Worm (Caenorhabditis elegans) whole organism, young adult: Measurements from ENCODE around the gene cyp-25A4.

Experiments
- B0019.2 ChIP-seq: fragments of 200-800 bp; sonication (Bioruptor generic); conservative IDR thresholded peaks from 2 replicates; pipeline ENCODE4 v1.3.6; 2022; ENCODE audit warnings: missing genetic modification reagents, missing genetic modification characterization, missing compliant biosample characterization
- C17E4.6 ChIP-seq: fragments of 200-800 bp; sonication (Bioruptor generic); IDR thresholded peaks from 2 replicates; pipeline ENCODE4 v1.3.6; 2022; ENCODE audit warnings: missing genetic modification reagents, missing genetic modification characterization, missing compliant biosample characterization
- D2030.7 ChIP-seq: fragments of 200-800 bp; sonication (Bioruptor generic); IDR thresholded peaks from 2 replicates; pipeline ENCODE4 v1.3.6; 2022; ENCODE audit warnings: missing genetic modification reagents, missing genetic modification characterization, missing compliant biosample characterization
- F39B2.1 ChIP-seq: fragments of 200-800 bp; sonication (Bioruptor generic); IDR thresholded peaks from 2 replicates; pipeline ENCODE4 v1.3.6; 2022; ENCODE audit warnings: missing genetic modification reagents, missing genetic modification characterization, missing compliant biosample characterization
- F52B5.7 ChIP-seq: sonication (generic microtip); optimal IDR thresholded peaks from 2 replicates; lab custom pipeline; 2016; ENCODE audit warnings: mild to moderate bottlenecking, missing genetic modification characterization, missing compliant biosample characterization
- F55B11.4 ChIP-seq: sonication (generic microtip); optimal IDR thresholded peaks from 2 replicates; lab custom pipeline; 2016; ENCODE audit warnings: missing compliant biosample characterization, missing genetic modification characterization, borderline replicate concordance; ENCODE audit not compliant: insufficient read depth
- F57C9.4 ChIP-seq: sonication (generic microtip); optimal IDR thresholded peaks from 2 replicates; lab custom pipeline; 2017; ENCODE audit warnings: mild to moderate bottlenecking, missing genetic modification characterization, missing compliant biosample characterization
- Y53F4B.3 ChIP-seq: fragments of 200-800 bp; sonication (Bioruptor generic); IDR thresholded peaks from 2 replicates; pipeline ENCODE4 v1.3.6; 2022; ENCODE audit warnings: missing genetic modification reagents, missing genetic modification characterization, missing compliant biosample characterization
- Y56A3A.18 ChIP-seq: fragments of 200-800 bp; sonication (Bioruptor generic); IDR thresholded peaks from 2 replicates; pipeline ENCODE4 v1.3.6; 2022; ENCODE audit warnings: missing genetic modification reagents, missing genetic modification characterization, missing compliant biosample characterization
- ZK185.1 ChIP-seq: sonication (generic microtip); optimal IDR thresholded peaks from 2 replicates; lab custom pipeline; 2016; ENCODE audit warnings: mild to moderate bottlenecking, missing genetic modification characterization, missing compliant biosample characterization; ENCODE audit not compliant: poor library complexity, severe bottlenecking
- ama-1 ChIP-seq, 3 experiments: fragments of 150-350 bp in 1 of 3; sonication (generic microtip) in 2 of 3; optimal IDR thresholded peaks; 2 replicates each; lab custom pipeline; 2014 to 2018; ENCODE audit warnings: missing biosample characterization in 2 of 3, missing genetic modification characterization in 2 of 3, missing genetic modification reagents in 2 of 3
- aptf-3 ChIP-seq: fragments of 200-800 bp; sonication (Bioruptor generic); IDR thresholded peaks from 2 replicates; pipeline ENCODE4 v1.3.6; 2022; ENCODE audit warnings: missing genetic modification characterization, missing compliant biosample characterization
- atf-7 ChIP-seq: sonication (generic microtip); optimal IDR thresholded peaks from 2 replicates; lab custom pipeline; 2017; ENCODE audit warnings: mild to moderate bottlenecking, missing genetic modification characterization, missing compliant biosample characterization
- attf-5 ChIP-seq: fragments of 200-800 bp; sonication (Bioruptor generic); optimal IDR thresholded peaks from 2 replicates; lab custom pipeline; 2018; ENCODE audit warnings: mild to moderate bottlenecking, missing genetic modification characterization, missing compliant biosample characterization
- ccch-3 ChIP-seq: fragments of 200-800 bp; sonication (Bioruptor generic); optimal IDR thresholded peaks from 2 replicates; lab custom pipeline; 2018; ENCODE audit warnings: mild to moderate bottlenecking, missing genetic modification characterization, missing compliant biosample characterization
- cebp-1 ChIP-seq, 2 experiments: fragments of 200-800 bp in 1 of 2; sonication (Bioruptor generic) in 1 of 2; sonication (generic microtip) in 1 of 2; IDR thresholded peaks in 1 of 2; optimal IDR thresholded peaks in 1 of 2; 2 replicates each; pipeline versions ENCODE4 v1.3.6 to Lab custom; 2017 to 2022; ENCODE audit warnings: missing compliant biosample characterization in 2 of 2, missing genetic modification characterization in 2 of 2, mild to moderate bottlenecking in 1 of 2, missing genetic modification reagents in 1 of 2, moderate library complexity in 1 of 2
- ceh-100 ChIP-seq: fragments of 200-800 bp; sonication (Bioruptor generic); IDR thresholded peaks from 2 replicates; pipeline ENCODE4 v1.3.6; 2022; ENCODE audit warnings: missing genetic modification reagents, missing genetic modification characterization, missing compliant biosample characterization
- ceh-27 ChIP-seq: fragments of 200-800 bp; sonication (Bioruptor generic); optimal IDR thresholded peaks from 2 replicates; lab custom pipeline; 2018; ENCODE audit warnings: mild to moderate bottlenecking, missing genetic modification characterization, moderate library complexity, missing compliant biosample characterization
- ceh-91 ChIP-seq: fragments of 200-800 bp; sonication (Bioruptor generic); IDR thresholded peaks from 2 replicates; pipeline ENCODE4 v1.3.6; 2022; ENCODE audit warnings: missing genetic modification reagents, missing genetic modification characterization, missing compliant biosample characterization
- die-1 ChIP-seq: sonication (generic microtip); optimal IDR thresholded peaks from 2 replicates; lab custom pipeline; 2016; ENCODE audit warnings: missing genotype, mild to moderate bottlenecking, missing genetic modification characterization, missing compliant biosample characterization
- dox-1 ChIP-seq: fragments of 200-800 bp; sonication (Bioruptor generic); IDR thresholded peaks from 2 replicates; pipeline ENCODE4 v1.3.6; 2022; ENCODE audit warnings: missing genetic modification reagents, missing genetic modification characterization, missing compliant biosample characterization
- egl-18 ChIP-seq: fragments of 200-800 bp; sonication (Bioruptor generic); IDR thresholded peaks from 2 replicates; pipeline ENCODE4 v1.3.6; 2022; ENCODE audit warnings: missing genetic modification reagents, missing genetic modification characterization, missing compliant biosample characterization
- egrh-3 ChIP-seq: fragments of 200-800 bp; sonication (Bioruptor generic); IDR thresholded peaks from 2 replicates; pipeline ENCODE4 v1.3.6; 2022; ENCODE audit warnings: missing genetic modification reagents, missing genetic modification characterization, missing compliant biosample characterization
- hlh-12 ChIP-seq: sonication (generic microtip); optimal IDR thresholded peaks from 2 replicates; lab custom pipeline; 2016; ENCODE audit warnings: missing genetic modification characterization, missing compliant biosample characterization
- hrde-1 ChIP-seq: sonication (generic microtip); optimal IDR thresholded peaks from 2 replicates; lab custom pipeline; 2016; ENCODE audit warnings: missing genetic modification characterization, mild to moderate bottlenecking, missing compliant biosample characterization, moderate library complexity, missing genotype, missing genetic modification reagents, borderline replicate concordance
- lin-54 ChIP-seq: fragments of 200-800 bp; sonication (Bioruptor generic); optimal IDR thresholded peaks from 2 replicates; lab custom pipeline; 2018; ENCODE audit warnings: mild to moderate bottlenecking, missing genetic modification characterization, missing compliant biosample characterization
- madf-6 ChIP-seq: fragments of 200-800 bp; sonication (Bioruptor generic); IDR thresholded peaks from 2 replicates; pipeline ENCODE4 v1.3.6; 2022; ENCODE audit warnings: missing genetic modification reagents, missing genetic modification characterization, missing compliant biosample characterization
- mxl-1 ChIP-seq: sonication (generic microtip); optimal IDR thresholded peaks from 2 replicates; lab custom pipeline; 2016; ENCODE audit warnings: missing genetic modification characterization, missing compliant biosample characterization
- nfya-1 ChIP-seq: sonication (generic microtip); optimal IDR thresholded peaks from 2 replicates; lab custom pipeline; 2017; ENCODE audit warnings: antibody characterized with exemption, missing compliant biosample characterization, missing genetic modification characterization, borderline replicate concordance; ENCODE audit not compliant: insufficient read depth
- nfya-2 ChIP-seq: fragments of 200-800 bp; sonication (Bioruptor generic); IDR thresholded peaks from 2 replicates; pipeline ENCODE4 v1.3.6; 2022; ENCODE audit warnings: missing genetic modification reagents, missing genetic modification characterization, missing compliant biosample characterization
- nhr-120 ChIP-seq: fragments of 200-800 bp; sonication (Bioruptor generic); IDR thresholded peaks from 2 replicates; pipeline ENCODE4 v1.3.6; 2022; ENCODE audit warnings: missing genetic modification characterization, missing compliant biosample characterization
- pha-4 ChIP-seq: fragments of 150-350 bp; sonication (generic microtip); optimal IDR thresholded peaks from 2 replicates; lab custom pipeline; 2014; ENCODE audit warnings: missing biosample characterization, missing genetic modification reagents, missing genetic modification characterization
- repo-1 ChIP-seq: sonication (generic microtip); optimal IDR thresholded peaks from 2 replicates; lab custom pipeline; 2017; ENCODE audit warnings: mild to moderate bottlenecking, missing genetic modification characterization, missing compliant biosample characterization
- rpc-1 ChIP-seq, 2 experiments: fragments of 150-350 bp in 1 of 2; sonication (generic microtip) in 1 of 2; optimal IDR thresholded peaks; 2 replicates each; lab custom pipeline; 2014 to 2018; ENCODE audit warnings: missing biosample characterization in 1 of 2, missing genetic modification characterization in 1 of 2, missing genetic modification reagents in 1 of 2, missing genotype in 1 of 2
- sdz-38 ChIP-seq: sonication (generic microtip); optimal IDR thresholded peaks from 2 replicates; lab custom pipeline; 2016; ENCODE audit warnings: missing genotype, missing genetic modification characterization, missing compliant biosample characterization
- sea-2 ChIP-seq: fragments of 200-800 bp; sonication (Bioruptor generic); IDR thresholded peaks from 2 replicates; pipeline ENCODE4 v1.3.6; 2022; ENCODE audit warnings: missing genetic modification characterization, missing compliant biosample characterization
- snpc-1.3 ChIP-seq: sonication (generic microtip); optimal IDR thresholded peaks from 2 replicates; lab custom pipeline; 2017; ENCODE audit warnings: missing genetic modification characterization, mild to moderate bottlenecking, missing compliant biosample characterization, antibody characterized with exemption, moderate library complexity, missing genotype, missing genetic modification reagents; ENCODE audit not compliant: insufficient read depth
- snpc-4 ChIP-seq, 5 experiments: fragments of 150-350 bp in 1 of 5; sonication (generic microtip) in 4 of 5; optimal IDR thresholded peaks; 2 replicates each; lab custom pipeline; 2014 to 2018; ENCODE audit warnings: missing genetic modification characterization in 5 of 5, missing biosample characterization in 3 of 5, antibody characterized with exemption in 2 of 5, mild to moderate bottlenecking in 2 of 5, missing compliant biosample characterization in 2 of 5, missing genotype in 2 of 5, moderate library complexity in 2 of 5, missing genetic modification reagents in 1 of 5
- somi-1 ChIP-seq: fragments of 200-800 bp; sonication (Bioruptor generic); optimal IDR thresholded peaks from 2 replicates; lab custom pipeline; 2018; ENCODE audit warnings: mild to moderate bottlenecking, missing genetic modification characterization, missing compliant biosample characterization
- tlf-1 ChIP-seq: fragments of 200-800 bp; sonication (Bioruptor generic); optimal IDR thresholded peaks from 2 replicates; lab custom pipeline; 2018; ENCODE audit warnings: mild to moderate bottlenecking, missing genetic modification characterization, missing compliant biosample characterization
- unc-130 ChIP-seq: sonication (generic microtip); optimal IDR thresholded peaks from 2 replicates; lab custom pipeline; 2016; ENCODE audit warnings: missing genetic modification reagents, missing genetic modification characterization, missing compliant biosample characterization
- zfh-2 ChIP-seq: fragments of 200-800 bp; sonication (Bioruptor generic); conservative IDR thresholded peaks from 2 replicates; pipeline ENCODE4 v1.3.6; 2022; ENCODE audit warnings: missing genetic modification reagents, missing genetic modification characterization, missing compliant biosample characterization
- zim-3 ChIP-seq: sonication (generic microtip); optimal IDR thresholded peaks from 2 replicates; lab custom pipeline; 2017; ENCODE audit warnings: mild to moderate bottlenecking, missing genetic modification characterization, moderate library complexity, missing compliant biosample characterization
- ztf-28 ChIP-seq: fragments of 200-800 bp; sonication (Bioruptor generic); IDR thresholded peaks from 2 replicates; pipeline ENCODE4 v1.3.6; 2022; ENCODE audit warnings: missing genetic modification reagents, missing genetic modification characterization, missing compliant biosample characterization
- ztf-6 ChIP-seq: fragments of 200-800 bp; sonication (Bioruptor generic); IDR thresholded peaks from 2 replicates; pipeline ENCODE4 v1.3.6; 2022; ENCODE audit warnings: missing genetic modification reagents, missing genetic modification characterization, missing compliant biosample characterization

Gene cyp-25A4

DNA sequence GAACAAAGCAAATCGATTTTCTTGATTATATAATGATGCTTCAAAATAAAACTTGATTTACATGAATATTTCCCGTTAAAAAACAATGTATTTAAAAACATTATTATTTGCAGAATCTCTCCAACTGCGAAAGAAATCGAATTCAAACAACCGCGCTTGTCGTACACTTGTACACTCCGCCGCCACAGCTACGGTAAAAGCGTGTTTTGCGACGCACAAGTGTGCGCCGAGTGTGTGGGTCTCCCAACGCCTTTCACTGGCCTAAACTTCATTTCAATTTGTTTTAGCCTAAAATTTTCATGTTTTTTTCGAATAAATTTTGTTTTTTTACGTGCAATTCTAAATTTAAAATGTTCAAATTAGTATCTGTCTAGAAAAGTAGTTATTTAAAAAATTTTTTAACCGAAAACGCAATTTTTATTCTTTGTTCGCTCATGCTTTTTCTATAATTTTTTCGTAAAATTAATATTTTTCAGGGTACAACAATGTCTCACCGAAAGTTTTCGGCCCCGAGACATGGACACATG lies 15.6 kb upstream of the cyp-25A4 start, which contains the start of gene rpl-3 (continued):
- TF ChIP-seq ceh-100 (peak; percentile 95), zfh-2 (peak; percentile 98), ceh-27 (GFP tag; lab: Kevin White, UChicago) (peak; percentile 100), cebp-1 (GFP tag; IDR thresholded peaks at IDR 0.05; lab: Robert Waterston, UW) (peak; percentile 98), cebp-1 (tag; optimal IDR thresholded peaks at IDR 0.05; lab: Kevin White, UChicago) (peak; percentile 100), Y56A3A.18 (GFP tag; lab: Robert Waterston, UW) (peak; percentile 100), mxl-1 (peak; percentile 92), hrde-1 (peak; percentile 98), Y53F4B.3 (GFP tag; lab: Robert Waterston, UW) (peak; percentile 98), sdz-38 (tag; lab: Kevin White, UChicago) (no peak), unc-130 (GFP tag; lab: Kevin White, UChicago) (peak; percentile 98), repo-1 (tag; lab: Kevin White, UChicago) (peak; percentile 100), sea-2 (peak; percentile 98), ZK185.1 (tag; lab: Kevin White, UChicago) (peak; percentile 99), ama-1 (optimal IDR thresholded peaks at IDR 0.05; lab: Kevin White, UChicago) (no peak), ama-1 (GFP tag; optimal IDR thresholded peaks at IDR 0.05; lab: Kevin White, UChicago) (peak; percentile 83 to 92), C17E4.6 (GFP tag; lab: Robert Waterston, UW) (peak; percentile 100), madf-6 (GFP tag; lab: Robert Waterston, UW) (peak; percentile 99), pha-4 (peak; percentile 100), F52B5.7 (tag; lab: Kevin White, UChicago) (peak; percentile 100), lin-54 (GFP tag; lab: Kevin White, UChicago) (peak; percentile 100), D2030.7 (GFP tag; lab: Robert Waterston, UW) (peak; percentile 100), nfya-1 (tag; lab: Kevin White, UChicago) (no peak), snpc-4 (GFP tag; optimal IDR thresholded peaks at IDR 0.05; lab: Kevin White, UChicago) (peak; percentile 95), snpc-4 (tag; optimal IDR thresholded peaks at IDR 0.05; lab: Kevin White, UChicago) (peak; percentile 94 to 96 (median 96)), nhr-120 (GFP tag; lab: Robert Waterston, UW) (peak; percentile 99), attf-5 (GFP tag; lab: Kevin White, UChicago) (peak; percentile 100), F55B11.4 (tag; lab: Kevin White, UChicago) (no peak), F57C9.4 (tag; lab: Kevin White, UChicago) (peak; percentile 99), zim-3 (tag; lab: Kevin White, UChicago) (peak; percentile 99), atf-7 (tag; lab: Kevin White, UChicago) (peak; percentile 100), egrh-3 (GFP tag; lab: Robert Waterston, UW) (peak; percentile 94), ccch-3 (GFP tag; lab: Kevin White, UChicago) (peak; percentile 99), F39B2.1 (peak; percentile 98), ceh-91 (GFP tag; lab: Robert Waterston, UW) (peak; percentile 100), rpc-1 (optimal IDR thresholded peaks at IDR 0.05; lab: Kevin White, UChicago) (peak; percentile 52), rpc-1 (tag; optimal IDR thresholded peaks at IDR 0.05; lab: Kevin White, UChicago) (peak; percentile 21), B0019.2 (GFP tag; lab: Robert Waterston, UW) (peak; percentile 100), hlh-12 (tag; lab: Kevin White, UChicago) (peak; percentile 40), somi-1 (GFP tag; lab: Kevin White, UChicago) (peak; percentile 100), die-1 (tag; lab: Kevin White, UChicago) (peak; percentile 98), dox-1 (GFP tag; lab: Robert Waterston, UW) (peak; percentile 100), snpc-1.3 (peak; percentile 98), nfya-2 (GFP tag; lab: Robert Waterston, UW) (peak; percentile 98), tlf-1 (GFP tag; lab: Kevin White, UChicago) (peak; percentile 100), ztf-6 (peak; percentile 100), aptf-3 (GFP tag; lab: Robert Waterston, UW) (peak; percentile 96), egl-18 (GFP tag; lab: Robert Waterston, UW) (peak; percentile 100), ztf-28 (peak; percentile 100)
- TF ChIP-seq, all 124 proteins: peak for 120
